Worm (Caenorhabditis elegans) whole organism, L2 larva: ENCODE data around the gene E04F6.10.

Source experiments
- alr-1 ChIP-seq: fragments of 150-350 bp; optimal IDR thresholded peaks from 2 replicates; lab custom pipeline; 2014; ENCODE audit warnings: missing biosample characterization, missing genetic modification characterization
- ama-1 ChIP-seq: fragments of 150-350 bp; optimal IDR thresholded peaks from 2 replicates; lab custom pipeline; 2018; ENCODE audit warnings: inconsistent platforms
- ceh-82 ChIP-seq: fragments of 150-350 bp; optimal IDR thresholded peaks from 2 replicates; lab custom pipeline; 2014; ENCODE audit warnings: missing biosample characterization, missing genetic modification characterization
- elt-1 ChIP-seq: fragments of 150-350 bp; optimal IDR thresholded peaks from 2 replicates; lab custom pipeline; 2014; ENCODE audit warnings: missing biosample characterization, missing genetic modification characterization
- snpc-4 ChIP-seq: fragments of 150-350 bp; optimal IDR thresholded peaks from 2 replicates; lab custom pipeline; 2014; ENCODE audit warnings: missing biosample characterization, missing genetic modification characterization
- zag-1 ChIP-seq: fragments of 150-350 bp; optimal IDR thresholded peaks from 2 replicates; lab custom pipeline; 2014; ENCODE audit warnings: missing biosample characterization, missing genetic modification characterization

- no peak for TF ChIP-seq ceh-82 (tag; lab: Kevin White, UChicago)
- no peak for TF ChIP-seq elt-1 (tag; lab: Kevin White, UChicago)
- TF ChIP-seq alr-1 (tag; lab: Kevin White, UChicago), result no peak
- no peak for TF ChIP-seq ama-1 (lab: Kevin White, UChicago)
- no peak for TF ChIP-seq snpc-4
- TF ChIP-seq zag-1, result no peak
Measured at ce11 chrII:7182630-7183029, 34.3 kb downstream of the E04F6.10 start.
